Worm (Caenorhabditis elegans) whole organism, early embryonic: ENCODE measurements around the gene F16B4.5.

Experiments
- B0310.2 ChIP-seq: sonication (generic microtip); optimal IDR thresholded peaks from 2 replicates; lab custom pipeline; 2016; ENCODE audit warnings: mild to moderate bottlenecking, missing genetic modification characterization, missing compliant biosample characterization
- F13C5.2 ChIP-seq: sonication (generic microtip); optimal IDR thresholded peaks from 2 replicates; lab custom pipeline; 2017; ENCODE audit warnings: mild to moderate bottlenecking, missing genetic modification characterization, inconsistent platforms, missing compliant biosample characterization
- aly-1 ChIP-seq: sonication (generic microtip); optimal IDR thresholded peaks from 2 replicates; lab custom pipeline; 2016; ENCODE audit warnings: missing genetic modification characterization, missing compliant biosample characterization
- ama-1 ChIP-seq: fragments of 150-350 bp; optimal IDR thresholded peaks from 2 replicates; lab custom pipeline; 2014
- ceh-13 ChIP-seq: fragments of 200-800 bp; sonication (Bioruptor generic); optimal IDR thresholded peaks from 2 replicates; lab custom pipeline; 2018; ENCODE audit warnings: mild to moderate bottlenecking, missing genetic modification characterization, missing compliant biosample characterization
- ceh-36 ChIP-seq: sonication (generic microtip); optimal IDR thresholded peaks from 2 replicates; lab custom pipeline; 2016; ENCODE audit warnings: missing genetic modification characterization, inconsistent platforms, missing compliant biosample characterization
- ets-7 ChIP-seq: sonication (generic microtip); optimal IDR thresholded peaks from 2 replicates; lab custom pipeline; 2016; ENCODE audit warnings: missing genotype, missing genetic modification characterization, missing compliant biosample characterization
- flt-1 ChIP-seq: fragments of 200-800 bp; sonication (Bioruptor generic); IDR thresholded peaks from 2 replicates; pipeline ENCODE4 v1.3.6; 2022; ENCODE audit warnings: missing genetic modification characterization, missing compliant biosample characterization
- hmbx-1 ChIP-seq: sonication (generic microtip); optimal IDR thresholded peaks from 2 replicates; lab custom pipeline; 2016; ENCODE audit warnings: mild to moderate bottlenecking, missing genetic modification characterization, missing compliant biosample characterization
- hmg-4 ChIP-seq: fragments of 200-800 bp; sonication (Bioruptor generic); optimal IDR thresholded peaks from 2 replicates; lab custom pipeline; 2018; ENCODE audit warnings: mild to moderate bottlenecking, missing genetic modification characterization, missing compliant biosample characterization
- hnd-1 ChIP-seq: sonication (generic microtip); optimal IDR thresholded peaks from 2 replicates; lab custom pipeline; 2016; ENCODE audit warnings: missing genetic modification characterization, missing compliant biosample characterization
- pes-1 ChIP-seq: fragments of 200-800 bp; sonication (Bioruptor generic); IDR thresholded peaks from 2 replicates; pipeline ENCODE4 v1.3.6; 2022; ENCODE audit warnings: missing genetic modification reagents, missing genetic modification characterization, missing compliant biosample characterization
- scrt-1 ChIP-seq: fragments of 200-800 bp; sonication (Bioruptor generic); IDR thresholded peaks from 2 replicates; pipeline ENCODE4 v1.3.6; 2022; ENCODE audit warnings: missing genetic modification characterization, missing compliant biosample characterization
- sea-1 ChIP-seq: fragments of 200-800 bp; sonication (Bioruptor generic); conservative IDR thresholded peaks from 2 replicates; pipeline ENCODE4 v1.3.6; 2022; ENCODE audit warnings: missing genetic modification characterization, missing compliant biosample characterization
- tbx-11 ChIP-seq: fragments of 200-800 bp; sonication (Bioruptor generic); IDR thresholded peaks from 2 replicates; pipeline ENCODE4 v1.3.6; 2022; ENCODE audit warnings: missing genetic modification characterization, missing compliant biosample characterization
- tbx-37 ChIP-seq: fragments of 200-800 bp; sonication (Bioruptor generic); conservative IDR thresholded peaks from 2 replicates; pipeline ENCODE4 v1.3.6; 2022; ENCODE audit warnings: missing genetic modification reagents, missing genetic modification characterization, missing compliant biosample characterization
- tra-4 ChIP-seq: sonication (generic microtip); optimal IDR thresholded peaks from 2 replicates; lab custom pipeline; 2017; ENCODE audit warnings: missing genetic modification characterization, missing compliant biosample characterization

The F16B4.5 gene

ce11 chrV:1588128-1588527 lies at the start of gene F16B4.5:
Gene F16B4.5, plus strand, starts transcription at chrV:1588428.
- TF ChIP-seq F13C5.2 (tag; lab: Kevin White, UChicago) (no peak), tbx-11 (GFP tag; lab: Robert Waterston, UW) (no peak), hnd-1 (tag; lab: Kevin White, UChicago) (no peak), tbx-37 (GFP tag; lab: Robert Waterston, UW) (no peak), ama-1 (lab: Kevin White, UChicago) (no peak), B0310.2 (tag; lab: Kevin White, UChicago) (no peak), hmg-4 (GFP tag; lab: Kevin White, UChicago) (no peak)

DNA sequence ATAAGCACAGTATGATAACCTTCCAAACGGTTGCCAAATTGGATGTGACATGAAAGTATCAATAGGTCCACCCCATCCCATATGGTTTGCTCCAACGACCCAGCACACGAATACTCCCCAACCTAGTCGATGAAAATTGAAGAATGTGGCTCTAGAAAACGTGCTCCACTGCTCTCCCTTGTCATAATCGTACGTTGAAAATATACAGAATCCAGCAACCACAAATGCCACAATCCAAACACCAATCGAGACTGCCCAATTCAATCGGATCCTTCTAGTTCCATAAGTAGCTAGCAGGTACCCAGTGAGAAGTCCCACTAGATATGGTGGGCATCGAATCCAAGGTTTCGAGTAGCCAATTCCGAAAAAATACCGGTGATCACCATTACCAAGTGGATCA lies 49.4 kb upstream of the F16B4.5 start:
- TF ChIP-seq pes-1 (GFP tag; lab: Robert Waterston, UW), result no peak
- no peak for TF ChIP-seq hmbx-1
- TF ChIP-seq tbx-11 (GFP tag; lab: Robert Waterston, UW), result no peak
- no peak for TF ChIP-seq ceh-13 (GFP tag; lab: Kevin White, UChicago)
- TF ChIP-seq ets-7 (tag; lab: Kevin White, UChicago), result no peak
- TF ChIP-seq scrt-1 (GFP tag; lab: Robert Waterston, UW), result no peak
- no peak for TF ChIP-seq tra-4 (tag; lab: Kevin White, UChicago)
- TF ChIP-seq tbx-37 (GFP tag; lab: Robert Waterston, UW), result no peak
- no peak for TF ChIP-seq ceh-36 (tag; lab: Kevin White, UChicago)
- TF ChIP-seq hnd-1 (tag; lab: Kevin White, UChicago), result no peak
- TF ChIP-seq flt-1 (GFP tag; lab: Robert Waterston, UW), result no peak
- TF ChIP-seq hmg-4 (GFP tag; lab: Kevin White, UChicago), result no peak
- no peak for TF ChIP-seq B0310.2 (tag; lab: Kevin White, UChicago)
- no peak for TF ChIP-seq aly-1 (tag; lab: Kevin White, UChicago)
- TF ChIP-seq ama-1 (lab: Kevin White, UChicago), result no peak

DNA sequence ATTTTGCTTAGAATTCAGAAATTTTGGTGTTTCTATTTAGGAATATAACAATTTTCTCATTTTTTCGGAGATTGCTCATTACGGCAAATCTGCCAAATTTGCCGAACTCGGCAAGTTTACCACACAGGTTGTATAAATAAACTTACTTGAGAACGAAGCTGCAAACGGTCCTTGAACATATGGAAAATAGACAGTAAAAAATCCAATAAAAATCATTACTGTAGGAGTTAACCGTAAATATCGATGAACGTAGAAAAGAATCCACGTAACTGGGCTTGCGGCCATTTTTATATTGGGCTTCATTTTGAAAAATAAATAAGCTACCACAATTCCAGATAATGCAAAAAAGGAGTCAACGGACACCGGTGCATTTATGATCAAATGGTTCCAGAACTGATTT lies 48.0 kb upstream of the F16B4.5 start:
- TF ChIP-seq F13C5.2 (tag; lab: Kevin White, UChicago) (no peak), flt-1 (GFP tag; lab: Robert Waterston, UW) (no peak), B0310.2 (tag; lab: Kevin White, UChicago) (no peak), scrt-1 (GFP tag; lab: Robert Waterston, UW) (no peak), pes-1 (GFP tag; lab: Robert Waterston, UW) (no peak), tbx-11 (GFP tag; lab: Robert Waterston, UW) (no peak), hmg-4 (GFP tag; lab: Kevin White, UChicago) (no peak), ets-7 (tag; lab: Kevin White, UChicago) (no peak), hnd-1 (tag; lab: Kevin White, UChicago) (no peak), ceh-13 (GFP tag; lab: Kevin White, UChicago) (no peak), hmbx-1 (no peak), tbx-37 (GFP tag; lab: Robert Waterston, UW) (no peak), ceh-36 (tag; lab: Kevin White, UChicago) (no peak), aly-1 (tag; lab: Kevin White, UChicago) (no peak), sea-1 (GFP tag; lab: Robert Waterston, UW) (no peak), tra-4 (tag; lab: Kevin White, UChicago) (no peak), ama-1 (lab: Kevin White, UChicago) (no peak)

- TF ChIP-seq aly-1 (tag; lab: Kevin White, UChicago) (no peak), sea-1 (GFP tag; lab: Robert Waterston, UW) (no peak), tbx-37 (GFP tag; lab: Robert Waterston, UW) (no peak), ama-1 (lab: Kevin White, UChicago) (no peak), tra-4 (tag; lab: Kevin White, UChicago) (no peak), F13C5.2 (tag; lab: Kevin White, UChicago) (no peak), pes-1 (GFP tag; lab: Robert Waterston, UW) (no peak), ceh-13 (GFP tag; lab: Kevin White, UChicago) (no peak), hmbx-1 (no peak), tbx-11 (GFP tag; lab: Robert Waterston, UW) (no peak), scrt-1 (GFP tag; lab: Robert Waterston, UW) (no peak)
Measured at ce11 chrV:1541786-1542185, 46.4 kb upstream of the F16B4.5 start, which contains the start of gene oac-31. Gene oac-31, minus strand, starts transcription at chrV:1541886.

- no peak for TF ChIP-seq B0310.2 (tag; lab: Kevin White, UChicago)
- TF ChIP-seq hmg-4 (GFP tag; lab: Kevin White, UChicago), result no peak
- no peak for TF ChIP-seq hnd-1 (tag; lab: Kevin White, UChicago)
- no peak for TF ChIP-seq scrt-1 (GFP tag; lab: Robert Waterston, UW)
- TF ChIP-seq ceh-13 (GFP tag; lab: Kevin White, UChicago), result no peak
- no peak for TF ChIP-seq tra-4 (tag; lab: Kevin White, UChicago)
- TF ChIP-seq sea-1 (GFP tag; lab: Robert Waterston, UW), result no peak
- TF ChIP-seq ama-1 (lab: Kevin White, UChicago), result no peak
- TF ChIP-seq aly-1 (tag; lab: Kevin White, UChicago), result no peak
- no peak for TF ChIP-seq hmbx-1
- no peak for TF ChIP-seq tbx-37 (GFP tag; lab: Robert Waterston, UW)
- no peak for TF ChIP-seq ets-7 (tag; lab: Kevin White, UChicago)
- TF ChIP-seq ceh-36 (tag; lab: Kevin White, UChicago), result no peak
Measured at ce11 chrV:1545694-1546093, 42.5 kb upstream of the F16B4.5 start, which contains the start of gene oac-32. Gene oac-32, minus strand, starts transcription at chrV:1545783.

DNA sequence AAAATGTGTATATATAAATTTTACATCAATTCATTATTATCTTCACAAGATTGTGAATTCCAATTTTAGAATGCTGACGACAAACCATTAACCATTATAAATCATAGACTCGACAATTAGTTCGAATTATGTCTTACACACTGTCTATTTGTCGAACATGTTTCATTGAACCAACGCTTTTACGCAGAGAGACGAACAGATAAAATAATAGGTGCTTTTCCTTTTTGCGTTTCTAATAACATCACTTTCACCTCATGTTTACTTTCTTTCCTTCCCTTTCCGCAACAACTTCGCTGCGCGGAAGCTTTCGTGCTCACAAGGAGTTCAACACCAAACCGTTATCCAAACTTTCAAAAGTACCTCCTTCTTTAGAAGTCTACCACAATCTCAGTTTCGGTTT lies 40.4 kb upstream of the F16B4.5 start, which contains the start of gene F52F10.2:
TSS of gene F52F10.2 (plus strand) at position 301 of the 400 bp plus-strand sequence.
- TF ChIP-seq ceh-36 (tag; lab: Kevin White, UChicago), result no peak
- TF ChIP-seq ceh-13 (GFP tag; lab: Kevin White, UChicago), result no peak
- TF ChIP-seq tbx-11 (GFP tag; lab: Robert Waterston, UW), result no peak
- no peak for TF ChIP-seq hnd-1 (tag; lab: Kevin White, UChicago)
- TF ChIP-seq sea-1 (GFP tag; lab: Robert Waterston, UW), result no peak
- no peak for TF ChIP-seq F13C5.2 (tag; lab: Kevin White, UChicago)
- no peak for TF ChIP-seq hmbx-1

DNA sequence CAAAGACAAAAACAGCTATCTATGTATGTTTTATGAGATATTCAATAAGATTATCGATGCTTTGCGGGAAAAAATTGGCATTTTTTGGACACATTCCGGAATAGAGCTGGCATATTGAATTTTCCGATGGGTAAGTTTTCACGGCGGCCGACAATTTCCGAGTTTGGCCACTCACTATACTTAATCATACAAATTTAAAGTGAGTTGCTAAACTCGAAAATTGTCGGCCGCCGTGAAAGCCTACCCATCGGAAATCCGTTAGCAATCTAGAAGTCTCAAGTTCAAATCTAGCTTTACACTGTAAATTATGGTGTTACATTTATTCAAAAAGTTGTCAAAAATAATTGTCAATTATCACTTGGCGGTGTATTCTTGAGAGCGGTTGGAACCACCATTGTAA lies 37.5 kb upstream of the F16B4.5 start:
- TF ChIP-seq tbx-11 (GFP tag; lab: Robert Waterston, UW), result no peak
- TF ChIP-seq aly-1 (tag; lab: Kevin White, UChicago), result no peak
- TF ChIP-seq ets-7 (tag; lab: Kevin White, UChicago), result no peak
- no peak for TF ChIP-seq tbx-37 (GFP tag; lab: Robert Waterston, UW)
- TF ChIP-seq sea-1 (GFP tag; lab: Robert Waterston, UW), result no peak
- TF ChIP-seq hmg-4 (GFP tag; lab: Kevin White, UChicago), result no peak
- no peak for TF ChIP-seq F13C5.2 (tag; lab: Kevin White, UChicago)
- no peak for TF ChIP-seq tra-4 (tag; lab: Kevin White, UChicago)
- no peak for TF ChIP-seq pes-1 (GFP tag; lab: Robert Waterston, UW)
- TF ChIP-seq ama-1 (lab: Kevin White, UChicago), result no peak
